Worm (Caenorhabditis elegans): ENCODE measurements around the gene ZK1307.3.

Gene ZK1307.3

ce11 chrII:9652919-9653318 is at the start of gene ZK1307.3:
TSS of gene ZK1307.3 (minus strand) at chrII:9653019.
- TF ChIP-seq dao-5 (tag; optimal IDR thresholded peaks at IDR 0.05): no peak
- TF ChIP-seq W03F9.2 (tag; optimal IDR thresholded peaks at IDR 0.05): no peak
- no peak for TF ChIP-seq him-1 (tag; optimal IDR thresholded peaks at IDR 0.05)

- no peak for TF ChIP-seq dao-5 (tag; optimal IDR thresholded peaks at IDR 0.05)
- no peak for TF ChIP-seq him-1 (tag; optimal IDR thresholded peaks at IDR 0.05)
- no peak for TF ChIP-seq W03F9.2 (tag; optimal IDR thresholded peaks at IDR 0.05)
Observed at ce11 chrII:9700363-9700762, 47.5 kb upstream of the ZK1307.3 start, which contains the start of the genes Y53C12A.8 and Y53C12A.7. TSS of gene Y53C12A.8 (minus strand) at chrII:9700463. TSS of gene Y53C12A.7 (plus strand) at chrII:9700543.

ce11 chrII:9695942-9696341 is 43.1 kb upstream of the ZK1307.3 start:
- TF ChIP-seq W03F9.2 (tag; optimal IDR thresholded peaks at IDR 0.05) (no peak), dao-5 (tag; optimal IDR thresholded peaks at IDR 0.05) (no peak), him-1 (tag; optimal IDR thresholded peaks at IDR 0.05) (no peak)

- no peak for TF ChIP-seq dao-5 (tag; optimal IDR thresholded peaks at IDR 0.05)
- TF ChIP-seq him-1 (tag; optimal IDR thresholded peaks at IDR 0.05): no peak
- no peak for TF ChIP-seq W03F9.2 (tag; optimal IDR thresholded peaks at IDR 0.05)
Observed at ce11 chrII:9691839-9692238, 39.0 kb upstream of the ZK1307.3 start, which contains the start of gene nlp-11. TSS of gene nlp-11 (minus strand) at chrII:9691939.

- TF ChIP-seq W03F9.2 (tag; optimal IDR thresholded peaks at IDR 0.05) (no peak), him-1 (tag; optimal IDR thresholded peaks at IDR 0.05) (no peak), dao-5 (tag; optimal IDR thresholded peaks at IDR 0.05) (no peak)
Observed at ce11 chrII:9690067-9690632, 37.3 kb upstream of the ZK1307.3 start.

ce11 chrII:9686663-9687193 is 33.9 kb upstream of the ZK1307.3 start, which contains the start of gene ZK1320.9:
TSS of gene ZK1320.9 (minus strand) at chrII:9686713.
- TF ChIP-seq W03F9.2 (tag; optimal IDR thresholded peaks at IDR 0.05) (no peak), him-1 (tag; optimal IDR thresholded peaks at IDR 0.05) (no peak), dao-5 (tag; optimal IDR thresholded peaks at IDR 0.05) (no peak)

ce11 chrII:9684175-9684574 is 31.4 kb upstream of the ZK1307.3 start:
- TF ChIP-seq W03F9.2 (tag; optimal IDR thresholded peaks at IDR 0.05) (no peak), him-1 (tag; optimal IDR thresholded peaks at IDR 0.05) (no peak), dao-5 (tag; optimal IDR thresholded peaks at IDR 0.05) (no peak)

ce11 chrII:9682044-9682443 is 29.2 kb upstream of the ZK1307.3 start:
- TF ChIP-seq W03F9.2 (tag; optimal IDR thresholded peaks at IDR 0.05): no peak
- TF ChIP-seq him-1 (tag; optimal IDR thresholded peaks at IDR 0.05): no peak
- no peak for TF ChIP-seq dao-5 (tag; optimal IDR thresholded peaks at IDR 0.05)

ce11 chrII:9680493-9680892 is 27.7 kb upstream of the ZK1307.3 start, which contains the start of gene ZK1320.13:
TSS of gene ZK1320.13 (plus strand) at chrII:9680793.
- TF ChIP-seq dao-5 (tag; optimal IDR thresholded peaks at IDR 0.05): no peak
- no peak for TF ChIP-seq W03F9.2 (tag; optimal IDR thresholded peaks at IDR 0.05)
- TF ChIP-seq him-1 (tag; optimal IDR thresholded peaks at IDR 0.05): no peak

ce11 chrII:9679842-9680241 is 27.0 kb upstream of the ZK1307.3 start:
- TF ChIP-seq him-1 (tag; optimal IDR thresholded peaks at IDR 0.05): no peak
- TF ChIP-seq dao-5 (tag; optimal IDR thresholded peaks at IDR 0.05): no peak
- no peak for TF ChIP-seq W03F9.2 (tag; optimal IDR thresholded peaks at IDR 0.05)

- TF ChIP-seq him-1 (tag; optimal IDR thresholded peaks at IDR 0.05) (no peak), dao-5 (tag; optimal IDR thresholded peaks at IDR 0.05) (no peak), W03F9.2 (tag; optimal IDR thresholded peaks at IDR 0.05) (no peak)
Observed at ce11 chrII:9677470-9677869, 24.7 kb upstream of the ZK1307.3 start.

ce11 chrII:9674678-9675077 is 21.9 kb upstream of the ZK1307.3 start, which contains the start of gene arc-1:
TSS of gene arc-1 (plus strand) at chrII:9674978.
- TF ChIP-seq him-1 (tag; optimal IDR thresholded peaks at IDR 0.05) (no peak), W03F9.2 (tag; optimal IDR thresholded peaks at IDR 0.05) (no peak), dao-5 (tag; optimal IDR thresholded peaks at IDR 0.05) (no peak)

- no peak for TF ChIP-seq W03F9.2 (tag; optimal IDR thresholded peaks at IDR 0.05)
- no peak for TF ChIP-seq dao-5 (tag; optimal IDR thresholded peaks at IDR 0.05)
- TF ChIP-seq him-1 (tag; optimal IDR thresholded peaks at IDR 0.05): no peak
Observed at ce11 chrII:9671308-9671707, 18.5 kb upstream of the ZK1307.3 start, which contains the start of gene ZK1320.7. TSS of gene ZK1320.7 (plus strand) at chrII:9671608.

ce11 chrII:9668959-9669358 is 16.1 kb upstream of the ZK1307.3 start, which contains the start of gene taf-8:
TSS of gene taf-8 (plus strand) at chrII:9669318.
- TF ChIP-seq W03F9.2 (tag; optimal IDR thresholded peaks at IDR 0.05) (peak; percentile 16), dao-5 (tag; optimal IDR thresholded peaks at IDR 0.05) (no peak)
